Worm (Caenorhabditis elegans) whole organism, young adult: ENCODE measurements around the gene acn-1.

Source experiments
- F37B4.10 ChIP-seq: fragments of 200-800 bp; sonication (Bioruptor generic); IDR thresholded peaks from 2 replicates; pipeline ENCODE4 v1.3.6; 2022; ENCODE audit warnings: missing genetic modification characterization, missing compliant biosample characterization
- F57A8.1 ChIP-seq: fragments of 200-800 bp; sonication (Bioruptor generic); optimal IDR thresholded peaks from 2 replicates; lab custom pipeline; 2018; ENCODE audit warnings: mild to moderate bottlenecking, missing genetic modification characterization, moderate library complexity, missing compliant biosample characterization
- ama-1 ChIP-seq, 3 experiments: fragments of 150-350 bp in 1 of 3; sonication (generic microtip) in 2 of 3; optimal IDR thresholded peaks; 2 replicates each; lab custom pipeline; 2014 to 2018; ENCODE audit warnings: missing biosample characterization in 2 of 3, missing genetic modification characterization in 2 of 3, missing genetic modification reagents in 2 of 3
- dox-1 ChIP-seq: fragments of 200-800 bp; sonication (Bioruptor generic); IDR thresholded peaks from 2 replicates; pipeline ENCODE4 v1.3.6; 2022; ENCODE audit warnings: missing genetic modification reagents, missing genetic modification characterization, missing compliant biosample characterization
- mcd-1 ChIP-seq: fragments of 200-800 bp; sonication (Bioruptor generic); IDR thresholded peaks from 2 replicates; pipeline ENCODE4 v1.3.6; 2022; ENCODE audit warnings: missing genetic modification reagents, missing genetic modification characterization, missing compliant biosample characterization
- unc-62 ChIP-seq: fragments of 150-350 bp; optimal IDR thresholded peaks from 2 replicates; lab custom pipeline; 2014; ENCODE audit warnings: missing biosample characterization, missing genetic modification reagents, missing genetic modification characterization

DNA sequence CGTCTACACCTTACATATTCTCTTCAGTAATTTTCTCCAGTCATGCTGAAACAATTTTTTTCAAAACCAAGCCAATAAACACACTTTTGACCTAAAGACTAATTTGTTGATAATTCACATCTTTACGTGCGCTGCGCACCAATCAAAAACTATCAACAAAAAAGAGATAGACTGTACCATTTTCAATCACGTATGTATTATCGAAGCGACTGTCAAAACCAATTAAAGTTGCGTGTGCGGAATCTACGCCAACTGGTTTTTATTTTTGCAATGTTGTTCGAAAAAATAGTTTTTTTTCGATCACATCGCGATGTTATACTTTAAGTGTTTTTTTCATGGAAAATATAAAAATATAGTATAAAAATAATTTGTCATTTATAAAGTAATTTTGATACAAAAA is 17.6 kb downstream of the acn-1 start:
- TF ChIP-seq F37B4.10 (GFP tag; lab: Robert Waterston, UW) (no peak), mcd-1 (no peak), F57A8.1 (GFP tag; lab: Kevin White, UChicago) (no peak), unc-62 (no peak), ama-1 (optimal IDR thresholded peaks at IDR 0.05; lab: Kevin White, UChicago) (no peak), ama-1 (GFP tag; optimal IDR thresholded peaks at IDR 0.05; lab: Kevin White, UChicago) (no peak), dox-1 (GFP tag; lab: Robert Waterston, UW) (no peak)
